Worm (Caenorhabditis elegans) whole organism, L2 larva: ENCODE data around the gene Y59E1A.4.
A peak's percentile ranks its signal among the peaks of the same experiment; 100 is the strongest.

ENCODE experiments used
- C34F6.9 ChIP-seq: fragments of 150-350 bp; optimal IDR thresholded peaks from 2 replicates; lab custom pipeline; 2014; ENCODE audit warnings: missing biosample characterization, missing genetic modification characterization
- F13H6.1 ChIP-seq: sonication (generic microtip); optimal IDR thresholded peaks from 2 replicates; lab custom pipeline; 2016; ENCODE audit warnings: missing genetic modification characterization, missing compliant biosample characterization
- R02D3.7 ChIP-seq: fragments of 150-350 bp; optimal IDR thresholded peaks from 2 replicates; lab custom pipeline; 2014; ENCODE audit warnings: missing biosample characterization, missing genetic modification characterization
- Y55F3AM.14 ChIP-seq: fragments of 200-800 bp; sonication (Bioruptor generic); optimal IDR thresholded peaks from 2 replicates; lab custom pipeline; 2018; ENCODE audit warnings: mild to moderate bottlenecking, missing genetic modification characterization, missing compliant biosample characterization
- ZK546.5 ChIP-seq: sonication (generic microtip); optimal IDR thresholded peaks from 2 replicates; lab custom pipeline; 2017; ENCODE audit warnings: missing biosample characterization, missing genetic modification characterization
- blmp-1 ChIP-seq: sonication (generic microtip); optimal IDR thresholded peaks from 2 replicates; lab custom pipeline; 2017; ENCODE audit warnings: missing genetic modification characterization, mild to moderate bottlenecking, missing compliant biosample characterization, antibody characterized with exemption, moderate library complexity; ENCODE audit not compliant: insufficient read depth
- ceh-16 ChIP-seq: fragments of 150-350 bp; optimal IDR thresholded peaks from 2 replicates; lab custom pipeline; 2014; ENCODE audit warnings: missing biosample characterization, missing genetic modification characterization
- ceh-82 ChIP-seq: fragments of 150-350 bp; optimal IDR thresholded peaks from 2 replicates; lab custom pipeline; 2014; ENCODE audit warnings: missing biosample characterization, missing genetic modification characterization
- dmd-4 ChIP-seq: sonication (generic microtip); optimal IDR thresholded peaks from 2 replicates; lab custom pipeline; 2017; ENCODE audit warnings: missing biosample characterization, missing genetic modification characterization
- egl-27 ChIP-seq: sonication (generic microtip); optimal IDR thresholded peaks from 3 replicates; lab custom pipeline; 2017; ENCODE audit warnings: missing biosample characterization, missing genetic modification reagents, missing genetic modification characterization
- elt-1 ChIP-seq: fragments of 150-350 bp; optimal IDR thresholded peaks from 2 replicates; lab custom pipeline; 2014; ENCODE audit warnings: missing biosample characterization, missing genetic modification characterization
- fos-1 ChIP-seq: fragments of 150-350 bp; optimal IDR thresholded peaks from 2 replicates; lab custom pipeline; 2014; ENCODE audit warnings: missing biosample characterization, missing genetic modification characterization
- gmeb-1 ChIP-seq: fragments of 150-350 bp; optimal IDR thresholded peaks from 2 replicates; lab custom pipeline; 2014; ENCODE audit warnings: missing biosample characterization, missing genetic modification characterization
- lin-11 ChIP-seq: fragments of 150-350 bp; sonication (generic microtip); optimal IDR thresholded peaks from 2 replicates; lab custom pipeline; 2014; ENCODE audit warnings: missing biosample characterization, missing genetic modification characterization, inconsistent platforms, mixed read lengths
- lin-13 ChIP-seq: fragments of 150-350 bp; optimal IDR thresholded peaks from 2 replicates; lab custom pipeline; 2014; ENCODE audit warnings: missing biosample characterization, missing genetic modification reagents, missing genetic modification characterization
- lin-39 ChIP-seq: fragments of 150-350 bp; optimal IDR thresholded peaks from 2 replicates; lab custom pipeline; 2014; ENCODE audit warnings: missing biosample characterization, missing genetic modification reagents, missing genetic modification characterization
- lsy-2 ChIP-seq, 2 experiments: fragments of 150-350 bp in 1 of 2; sonication (generic microtip) in 1 of 2; optimal IDR thresholded peaks; 2 replicates each; lab custom pipeline; 2014 to 2017; ENCODE audit warnings: missing biosample characterization in 2 of 2, missing genetic modification characterization in 2 of 2
- mab-5 ChIP-seq: fragments of 150-350 bp; optimal IDR thresholded peaks from 2 replicates; lab custom pipeline; 2014; ENCODE audit warnings: missing biosample characterization, missing genetic modification characterization
- mbf-1 ChIP-seq: sonication (generic microtip); optimal IDR thresholded peaks from 2 replicates; lab custom pipeline; 2017; ENCODE audit warnings: missing biosample characterization, missing genetic modification characterization
- mdl-1 ChIP-seq, 2 experiments: fragments of 150-350 bp in 1 of 2; sonication (generic microtip) in 1 of 2; optimal IDR thresholded peaks; 2 replicates each; lab custom pipeline; 2017; ENCODE audit warnings: missing biosample characterization in 2 of 2, missing genetic modification characterization in 2 of 2
- nhr-10 ChIP-seq: sonication (generic microtip); optimal IDR thresholded peaks from 2 replicates; lab custom pipeline; 2017; ENCODE audit warnings: missing biosample characterization, missing genetic modification characterization
- nhr-11 ChIP-seq: fragments of 150-350 bp; optimal IDR thresholded peaks from 2 replicates; lab custom pipeline; 2014; ENCODE audit warnings: missing biosample characterization, missing genetic modification characterization
- nhr-12 ChIP-seq: fragments of 150-350 bp; optimal IDR thresholded peaks from 2 replicates; lab custom pipeline; 2014; ENCODE audit warnings: missing biosample characterization, missing genetic modification characterization
- nhr-129 ChIP-seq: fragments of 150-350 bp; optimal IDR thresholded peaks from 2 replicates; lab custom pipeline; 2014; ENCODE audit warnings: missing biosample characterization, missing genetic modification characterization
- nhr-21 ChIP-seq: fragments of 150-350 bp; optimal IDR thresholded peaks from 2 replicates; lab custom pipeline; 2014; ENCODE audit warnings: missing biosample characterization, missing genetic modification characterization
- nhr-23 ChIP-seq: fragments of 150-350 bp; optimal IDR thresholded peaks from 2 replicates; lab custom pipeline; 2014; ENCODE audit warnings: missing biosample characterization, missing genetic modification reagents, missing genetic modification characterization
- nhr-237 ChIP-seq: fragments of 150-350 bp; optimal IDR thresholded peaks from 2 replicates; lab custom pipeline; 2014; ENCODE audit warnings: missing biosample characterization, missing genetic modification characterization
- nhr-25 ChIP-seq: fragments of 150-350 bp; sonication (generic microtip); optimal IDR thresholded peaks from 3 replicates; lab custom pipeline; 2014; ENCODE audit warnings: missing biosample characterization, missing genetic modification characterization
- nhr-6 ChIP-seq: fragments of 150-350 bp; optimal IDR thresholded peaks from 2 replicates; lab custom pipeline; 2014; ENCODE audit warnings: missing biosample characterization, missing genetic modification characterization
- nhr-77 ChIP-seq: fragments of 150-350 bp; optimal IDR thresholded peaks from 2 replicates; lab custom pipeline; 2014; ENCODE audit warnings: missing biosample characterization, missing genetic modification characterization
- peb-1 ChIP-seq: fragments of 150-350 bp; optimal IDR thresholded peaks from 2 replicates; lab custom pipeline; 2014; ENCODE audit warnings: missing biosample characterization, missing genetic modification characterization
- sem-4 ChIP-seq: fragments of 150-350 bp; optimal IDR thresholded peaks from 2 replicates; lab custom pipeline; 2014; ENCODE audit warnings: missing biosample characterization, missing genetic modification reagents, missing genetic modification characterization
- skn-1 ChIP-seq: sonication (generic microtip); optimal IDR thresholded peaks from 2 replicates; lab custom pipeline; 2017; ENCODE audit warnings: missing biosample characterization, missing genetic modification characterization
- sma-9 ChIP-seq, 2 experiments: fragments of 150-350 bp in 1 of 2; sonication (generic microtip) in 1 of 2; optimal IDR thresholded peaks; 2 replicates each; lab custom pipeline; 2014 to 2016; ENCODE audit warnings: missing genetic modification characterization in 2 of 2, mild to moderate bottlenecking in 1 of 2, missing biosample characterization in 1 of 2, missing compliant biosample characterization in 1 of 2, missing genetic modification reagents in 1 of 2, moderate library complexity in 1 of 2
- snpc-4 ChIP-seq: fragments of 150-350 bp; optimal IDR thresholded peaks from 2 replicates; lab custom pipeline; 2014; ENCODE audit warnings: missing biosample characterization, missing genetic modification characterization
- unc-39 ChIP-seq: fragments of 150-350 bp; optimal IDR thresholded peaks from 2 replicates; lab custom pipeline; 2014; ENCODE audit warnings: missing biosample characterization, missing genetic modification characterization
- unc-55 ChIP-seq: fragments of 150-350 bp; sonication (generic microtip); optimal IDR thresholded peaks from 3 replicates; lab custom pipeline; 2014; ENCODE audit warnings: missing biosample characterization, missing genetic modification reagents, missing genetic modification characterization
- unc-62 ChIP-seq: fragments of 150-350 bp; optimal IDR thresholded peaks from 2 replicates; lab custom pipeline; 2014; ENCODE audit warnings: missing biosample characterization, missing genetic modification reagents, missing genetic modification characterization
- zag-1 ChIP-seq: fragments of 150-350 bp; optimal IDR thresholded peaks from 2 replicates; lab custom pipeline; 2014; ENCODE audit warnings: missing biosample characterization, missing genetic modification characterization
- ztf-1 ChIP-seq: fragments of 200-800 bp; sonication (Bioruptor generic); conservative IDR thresholded peaks from 2 replicates; pipeline ENCODE4 v1.3.6; 2022; ENCODE audit warnings: missing genetic modification characterization, missing compliant biosample characterization
- ztf-11 ChIP-seq: sonication (generic microtip); optimal IDR thresholded peaks from 2 replicates; lab custom pipeline; 2017; ENCODE audit warnings: missing biosample characterization, missing genetic modification characterization
- ztf-4 ChIP-seq: fragments of 150-350 bp; optimal IDR thresholded peaks from 2 replicates; lab custom pipeline; 2014; ENCODE audit warnings: missing biosample characterization, missing genetic modification characterization

Y59E1A.4 gene

ce11 chrX:1917169-1917568, 22.6 kb downstream of the Y59E1A.4 start, which contains the start of gene dot-1.5:
TSS of gene dot-1.5 (plus strand) at chrX:1917469.
- TF ChIP-seq egl-27 (tag; lab: Kevin White, UChicago) (no peak), skn-1 (tag; lab: Kevin White, UChicago) (no peak), lin-13 (GFP tag; lab: Kevin White, UChicago) (no peak), ztf-1 (GFP tag; lab: Robert Waterston, UW) (no peak), lin-39 (no peak), F13H6.1 (tag; lab: Kevin White, UChicago) (no peak), nhr-25 (no peak), blmp-1 (tag; lab: Kevin White, UChicago) (no peak), snpc-4 (tag; lab: Kevin White, UChicago) (no peak), C34F6.9 (no peak), nhr-129 (tag; lab: Kevin White, UChicago) (no peak), ceh-16 (no peak), mdl-1 (tag; optimal IDR thresholded peaks at IDR 0.05; lab: Kevin White, UChicago) (no peak), nhr-237 (tag; lab: Kevin White, UChicago) (no peak), unc-39 (tag; lab: Kevin White, UChicago) (no peak), nhr-77 (tag; lab: Kevin White, UChicago) (no peak)

- TF ChIP-seq gmeb-1 (tag; lab: Kevin White, UChicago) (no peak), mab-5 (tag; lab: Kevin White, UChicago) (no peak), skn-1 (tag; lab: Kevin White, UChicago) (no peak), unc-39 (tag; lab: Kevin White, UChicago) (no peak), fos-1 (tag; lab: Kevin White, UChicago) (no peak), nhr-21 (tag; lab: Kevin White, UChicago) (no peak), unc-55 (GFP tag; lab: Kevin White, UChicago) (no peak), zag-1 (tag; lab: Kevin White, UChicago) (no peak), sem-4 (no peak), peb-1 (tag; lab: Kevin White, UChicago) (no peak), nhr-23 (tag; lab: Kevin White, UChicago) (no peak), nhr-11 (tag; lab: Kevin White, UChicago) (no peak), sma-9 (GFP tag; optimal IDR thresholded peaks at IDR 0.05; lab: Kevin White, UChicago) (no peak), sma-9 (tag; optimal IDR thresholded peaks at IDR 0.05; lab: Kevin White, UChicago) (no peak), dmd-4 (no peak), C34F6.9 (no peak), nhr-10 (tag; lab: Kevin White, UChicago) (no peak), nhr-6 (tag; lab: Kevin White, UChicago) (no peak), ceh-82 (tag; lab: Kevin White, UChicago) (no peak)
These were observed 24.8 kb downstream of the Y59E1A.4 start, which contains the start of gene rgs-9 for ce11 chrX:1915022-1915421. TSS of gene rgs-9 (plus strand) at chrX:1915258.

- TF ChIP-seq nhr-77 (tag; lab: Kevin White, UChicago), result no peak
- no peak for TF ChIP-seq nhr-10 (tag; lab: Kevin White, UChicago)
- TF ChIP-seq F13H6.1 (tag; lab: Kevin White, UChicago), result no peak
- TF ChIP-seq nhr-12 (tag; lab: Kevin White, UChicago), result no peak
- TF ChIP-seq R02D3.7 (tag; lab: Kevin White, UChicago), result no peak
- TF ChIP-seq unc-55 (GFP tag; lab: Kevin White, UChicago), result no peak
- TF ChIP-seq ZK546.5 (tag; lab: Kevin White, UChicago), result no peak
- TF ChIP-seq mbf-1, result no peak
- no peak for TF ChIP-seq nhr-6 (tag; lab: Kevin White, UChicago)
- TF ChIP-seq nhr-129 (tag; lab: Kevin White, UChicago), result no peak
- no peak for TF ChIP-seq blmp-1 (tag; lab: Kevin White, UChicago)
These were observed 26.5 kb downstream of the Y59E1A.4 start, which contains the start of gene ZC53.1 for ce11 chrX:1913257-1913656. TSS of gene ZC53.1 (minus strand) at chrX:1913357.

- TF ChIP-seq C34F6.9, result peak; percentile 56
- no peak for TF ChIP-seq nhr-25
- no peak for TF ChIP-seq peb-1 (tag; lab: Kevin White, UChicago)
- TF ChIP-seq ceh-16, result no peak
- no peak for TF ChIP-seq nhr-23 (tag; lab: Kevin White, UChicago)
- TF ChIP-seq ZK546.5 (tag; lab: Kevin White, UChicago), result peak; percentile 4
- no peak for TF ChIP-seq ztf-11 (tag; lab: Kevin White, UChicago)
- TF ChIP-seq egl-27 (tag; lab: Kevin White, UChicago), result peak; percentile 52
- TF ChIP-seq blmp-1 (tag; lab: Kevin White, UChicago), result peak; percentile 15
- peak; percentile 83 for TF ChIP-seq sma-9 (GFP tag; optimal IDR thresholded peaks at IDR 0.05; lab: Kevin White, UChicago)
- no peak for TF ChIP-seq sma-9 (tag; optimal IDR thresholded peaks at IDR 0.05; lab: Kevin White, UChicago)
- TF ChIP-seq nhr-10 (tag; lab: Kevin White, UChicago), result peak; percentile 87
- peak; percentile 15 for TF ChIP-seq Y55F3AM.14 (GFP tag; lab: Kevin White, UChicago)
- TF ChIP-seq lin-11 (tag; lab: Kevin White, UChicago), result peak; percentile 84
- peak; percentile 72 for TF ChIP-seq nhr-77 (tag; lab: Kevin White, UChicago)
- no peak for TF ChIP-seq ztf-4 (tag; lab: Kevin White, UChicago)
- no peak for TF ChIP-seq unc-62 (GFP tag; lab: Kevin White, UChicago)
- no peak for TF ChIP-seq elt-1 (tag; lab: Kevin White, UChicago)
- peak; percentile 85 for TF ChIP-seq ceh-82 (tag; lab: Kevin White, UChicago)
- TF ChIP-seq nhr-237 (tag; lab: Kevin White, UChicago), result peak; percentile 82
- peak; percentile 37 for TF ChIP-seq mbf-1
- TF ChIP-seq lin-39, result no peak
- peak; percentile 77 for TF ChIP-seq snpc-4 (tag; lab: Kevin White, UChicago)
- TF ChIP-seq R02D3.7 (tag; lab: Kevin White, UChicago), result peak; percentile 18
- TF ChIP-seq lsy-2 (tag; optimal IDR thresholded peaks at IDR 0.05; lab: Kevin White, UChicago), result peak in 1 of 2 experiments; percentile 91
- TF ChIP-seq ztf-1 (GFP tag; lab: Robert Waterston, UW), result no peak
- TF ChIP-seq mab-5 (tag; lab: Kevin White, UChicago), result peak; percentile 89
- peak; percentile 39 for TF ChIP-seq nhr-6 (tag; lab: Kevin White, UChicago)
- peak; percentile 48 for TF ChIP-seq fos-1 (tag; lab: Kevin White, UChicago)
- peak; percentile 55 for TF ChIP-seq sem-4
These were observed 30.4 kb downstream of the Y59E1A.4 start for ce11 chrX:1909353-1909752.
